Fruit fly (Drosophila melanogaster) whole organism, adult: ENCODE measurements around the gene CG31697.
A peak's percentile ranks its signal among the peaks of the same experiment; 100 is the strongest.

Experiments used
- CG11617 ChIP-seq: fragments of 200-800 bp; sonication (Bioruptor generic); optimal IDR thresholded peaks from 2 replicates; lab custom pipeline; 2017; ENCODE audit warnings: mild to moderate bottlenecking, missing biosample characterization, missing genetic modification reagents, missing genetic modification characterization
- CG12768 ChIP-seq: fragments of 200-800 bp; sonication (Bioruptor generic); optimal IDR thresholded peaks from 2 replicates; lab custom pipeline; 2017; ENCODE audit warnings: missing biosample characterization, missing genetic modification characterization, mild to moderate bottlenecking, moderate library complexity, missing genetic modification reagents
- CG14711 ChIP-seq: fragments of 200-800 bp; sonication (Bioruptor generic); optimal IDR thresholded peaks from 2 replicates; lab custom pipeline; 2018; ENCODE audit warnings: missing biosample characterization, mild to moderate bottlenecking, missing genetic modification characterization, moderate library complexity
- CG1620 ChIP-seq: fragments of 200-800 bp; sonication (Bioruptor generic); optimal IDR thresholded peaks from 2 replicates; lab custom pipeline; 2016; ENCODE audit warnings: missing biosample characterization, missing genetic modification characterization
- CG33017 ChIP-seq: fragments of 200-800 bp; sonication (Bioruptor generic); optimal IDR thresholded peaks from 2 replicates; lab custom pipeline; 2018; ENCODE audit warnings: missing biosample characterization, mild to moderate bottlenecking, missing genetic modification characterization, moderate library complexity
- CG5204 ChIP-seq: fragments of 200-800 bp; sonication (Bioruptor generic); optimal IDR thresholded peaks from 2 replicates; lab custom pipeline; 2016; ENCODE audit warnings: missing biosample characterization, missing genetic modification characterization
- CG7045 ChIP-seq: fragments of 200-800 bp; sonication (Bioruptor generic); optimal IDR thresholded peaks from 2 replicates; lab custom pipeline; 2017; ENCODE audit warnings: missing biosample characterization, mild to moderate bottlenecking, missing genetic modification characterization
- CG7101 ChIP-seq: fragments of 200-800 bp; sonication (Bioruptor generic); optimal IDR thresholded peaks from 2 replicates; lab custom pipeline; 2018; ENCODE audit warnings: missing biosample characterization, mild to moderate bottlenecking, missing genetic modification characterization, moderate library complexity
- Clk ChIP-seq: fragments of 200-800 bp; sonication (Bioruptor generic); optimal IDR thresholded peaks from 2 replicates; lab custom pipeline; 2017; ENCODE audit warnings: missing biosample characterization, missing genetic modification characterization
- Crg-1 ChIP-seq: fragments of 200-800 bp; sonication (Bioruptor generic); optimal IDR thresholded peaks from 2 replicates; lab custom pipeline; 2016; ENCODE audit warnings: missing biosample characterization, missing genetic modification characterization
- Hr96 ChIP-seq: fragments of 200-800 bp; sonication (Bioruptor generic); optimal IDR thresholded peaks from 2 replicates; lab custom pipeline; 2016; ENCODE audit warnings: missing biosample characterization, missing genetic modification characterization
- Mnt ChIP-seq: fragments of 200-800 bp; sonication (Bioruptor generic); optimal IDR thresholded peaks from 2 replicates; lab custom pipeline; 2016; ENCODE audit warnings: missing biosample characterization, mild to moderate bottlenecking, missing genetic modification characterization
- bab1 ChIP-seq: fragments of 200-800 bp; sonication (Bioruptor generic); optimal IDR thresholded peaks from 3 replicates; lab custom pipeline; 2019; ENCODE audit warnings: missing biosample characterization, mild to moderate bottlenecking, missing genetic modification characterization, moderate library complexity
- cic ChIP-seq: fragments of 200-800 bp; sonication (Bioruptor generic); optimal IDR thresholded peaks from 2 replicates; lab custom pipeline; 2017; ENCODE audit warnings: missing biosample characterization, mild to moderate bottlenecking, missing genetic modification characterization, moderate library complexity
- cnc ChIP-seq, 2 experiments: fragments of >200 bp; optimal IDR thresholded peaks; 2 replicates each; lab custom pipeline; 2017
- kay ChIP-seq: fragments of 200-800 bp; sonication (Bioruptor generic); peaks from one replicate; lab custom pipeline; 2016; ENCODE audit warnings: missing biosample characterization, missing genetic modification characterization, borderline replicate concordance
- ovo ChIP-seq: fragments of 200-800 bp; sonication (Bioruptor generic); optimal IDR thresholded peaks from 2 replicates; lab custom pipeline; 2016; ENCODE audit warnings: missing biosample characterization, missing genetic modification characterization
- pad ChIP-seq: fragments of 200-800 bp; sonication (Bioruptor generic); optimal IDR thresholded peaks from 3 replicates; lab custom pipeline; 2017; ENCODE audit warnings: missing biosample characterization, missing genetic modification characterization, mild to moderate bottlenecking, moderate library complexity, missing genetic modification reagents
- tj ChIP-seq: fragments of 200-800 bp; sonication (Bioruptor generic); optimal IDR thresholded peaks from 3 replicates; lab custom pipeline; 2017; ENCODE audit warnings: missing biosample characterization, mild to moderate bottlenecking, missing genetic modification characterization, moderate library complexity
- toe ChIP-seq: fragments of 200-800 bp; sonication (Bioruptor generic); optimal IDR thresholded peaks from 2 replicates; lab custom pipeline; 2016; ENCODE audit warnings: missing biosample characterization, missing genetic modification characterization

Gene CG31697

dm6 chr2L:19530092-19530491, 5.2 kb upstream of the CG31697 start, which contains the start of gene CG10165:
TSS of gene CG10165 (minus strand) at chr2L:19530305.
- no peak for TF ChIP-seq CG12768 (GFP tag; lab: Kevin White, UChicago)
- peak; percentile 2 for TF ChIP-seq bab1 (GFP tag; lab: Kevin White, UChicago)
- peak; percentile 16 for TF ChIP-seq CG14711 (tag; lab: Kevin White, UChicago)
- TF ChIP-seq cic (GFP tag; lab: Kevin White, UChicago), result peak; percentile 25
- peak; percentile 44 for TF ChIP-seq Crg-1 (GFP tag; lab: Kevin White, UChicago)
- no peak for TF ChIP-seq Clk (GFP tag; lab: Kevin White, UChicago)
- TF ChIP-seq kay (GFP tag; lab: Kevin White, UChicago), result no peak
- peak; percentile 26 for TF ChIP-seq CG7101
- peak; percentile 93 for TF ChIP-seq ovo
- TF ChIP-seq toe (GFP tag; lab: Kevin White, UChicago), result no peak
- no peak for TF ChIP-seq tj
- TF ChIP-seq CG5204 (GFP tag; lab: Kevin White, UChicago), result no peak
- no peak for TF ChIP-seq CG11617 (GFP tag; lab: Kevin White, UChicago)
- no peak for TF ChIP-seq CG7045
- no peak for TF ChIP-seq CG33017
- no peak for TF ChIP-seq cnc (optimal IDR thresholded peaks at IDR 0.05; lab: Kevin White, UChicago)
- peak; percentile 29 for TF ChIP-seq Mnt (GFP tag; lab: Kevin White, UChicago)
- TF ChIP-seq Hr96, result no peak
- TF ChIP-seq CG1620, result peak; percentile 6
- TF ChIP-seq pad (GFP tag; lab: Kevin White, UChicago), result peak; percentile 10

- TF ChIP-seq Crg-1 (GFP tag; lab: Kevin White, UChicago), result peak; percentile 89
- peak; percentile 78 for TF ChIP-seq bab1 (GFP tag; lab: Kevin White, UChicago)
- TF ChIP-seq CG5204 (GFP tag; lab: Kevin White, UChicago), result peak; percentile 67
- TF ChIP-seq toe (GFP tag; lab: Kevin White, UChicago), result peak; percentile 75
- TF ChIP-seq CG33017, result peak; percentile 88
- peak; percentile 71 for TF ChIP-seq CG1620
- peak; percentile 30 for TF ChIP-seq cic (GFP tag; lab: Kevin White, UChicago)
- no peak for TF ChIP-seq cnc (optimal IDR thresholded peaks at IDR 0.05; lab: Kevin White, UChicago)
- TF ChIP-seq CG14711 (tag; lab: Kevin White, UChicago), result peak; percentile 81
- TF ChIP-seq CG11617 (GFP tag; lab: Kevin White, UChicago), result peak; percentile 68
- TF ChIP-seq Hr96, result peak; percentile 79
- no peak for TF ChIP-seq kay (GFP tag; lab: Kevin White, UChicago)
- peak; percentile 36 for TF ChIP-seq tj
- peak; percentile 72 for TF ChIP-seq ovo
- TF ChIP-seq Mnt (GFP tag; lab: Kevin White, UChicago), result peak; percentile 85
- TF ChIP-seq pad (GFP tag; lab: Kevin White, UChicago), result peak; percentile 75
- TF ChIP-seq Clk (GFP tag; lab: Kevin White, UChicago), result peak; percentile 35
- peak; percentile 78 for TF ChIP-seq CG7045
- TF ChIP-seq CG7101, result peak; percentile 88
- peak; percentile 88 for TF ChIP-seq CG12768 (GFP tag; lab: Kevin White, UChicago)
Observed at dm6 chr2L:19533247-19533646, 2.0 kb upstream of the CG31697 start, which contains the start of gene CG33116. TSS of gene CG33116 (plus strand) at chr2L:19533479.

dm6 chr2L:19537779-19538456, 2.7 kb downstream of the CG31697 start, which contains the start of gene CG13082:
TSS of gene CG13082 (plus strand) at chr2L:19538425.
- TF ChIP-seq CG12768 (GFP tag; lab: Kevin White, UChicago), result no peak
- TF ChIP-seq kay (GFP tag; lab: Kevin White, UChicago), result no peak
- TF ChIP-seq CG33017, result no peak
- no peak for TF ChIP-seq CG14711 (tag; lab: Kevin White, UChicago)
- TF ChIP-seq tj, result no peak
- TF ChIP-seq Hr96, result no peak
- TF ChIP-seq Clk (GFP tag; lab: Kevin White, UChicago), result no peak

- no peak for TF ChIP-seq CG14711 (tag; lab: Kevin White, UChicago)
- TF ChIP-seq CG7101, result no peak
- TF ChIP-seq CG5204 (GFP tag; lab: Kevin White, UChicago), result no peak
- no peak for TF ChIP-seq bab1 (GFP tag; lab: Kevin White, UChicago)
- no peak for TF ChIP-seq Mnt (GFP tag; lab: Kevin White, UChicago)
- no peak for TF ChIP-seq toe (GFP tag; lab: Kevin White, UChicago)
- no peak for TF ChIP-seq CG33017
- TF ChIP-seq tj, result no peak
- no peak for TF ChIP-seq Clk (GFP tag; lab: Kevin White, UChicago)
- no peak for TF ChIP-seq kay (GFP tag; lab: Kevin White, UChicago)
- no peak for TF ChIP-seq CG1620
- no peak for TF ChIP-seq pad (GFP tag; lab: Kevin White, UChicago)
- no peak for TF ChIP-seq cic (GFP tag; lab: Kevin White, UChicago)
- TF ChIP-seq ovo, result no peak
- no peak for TF ChIP-seq Crg-1 (GFP tag; lab: Kevin White, UChicago)
Observed at dm6 chr2L:19540307-19540706, 5.1 kb downstream of the CG31697 start, which contains the start of gene CG13081. TSS of gene CG13081 (plus strand) at chr2L:19540607.

dm6 chr2L:19542268-19542773, 7.1 kb downstream of the CG31697 start:
- TF ChIP-seq toe (GFP tag; lab: Kevin White, UChicago), result no peak
- TF ChIP-seq Mnt (GFP tag; lab: Kevin White, UChicago), result peak; percentile 34
- TF ChIP-seq bab1 (GFP tag; lab: Kevin White, UChicago), result peak; percentile 60
- no peak for TF ChIP-seq CG12768 (GFP tag; lab: Kevin White, UChicago)
- TF ChIP-seq CG5204 (GFP tag; lab: Kevin White, UChicago), result no peak
- TF ChIP-seq CG1620, result peak; percentile 8
- no peak for TF ChIP-seq CG33017
- TF ChIP-seq ovo, result no peak
- TF ChIP-seq tj, result no peak
- TF ChIP-seq pad (GFP tag; lab: Kevin White, UChicago), result no peak
- no peak for TF ChIP-seq Clk (GFP tag; lab: Kevin White, UChicago)
- TF ChIP-seq Hr96, result no peak
- no peak for TF ChIP-seq CG14711 (tag; lab: Kevin White, UChicago)
- TF ChIP-seq cic (GFP tag; lab: Kevin White, UChicago), result no peak
- peak; percentile 14 for TF ChIP-seq CG7101
- TF ChIP-seq CG7045, result no peak
- peak; percentile 41 to 89 for TF ChIP-seq cnc (optimal IDR thresholded peaks at IDR 0.05; lab: Kevin White, UChicago)
- TF ChIP-seq Crg-1 (GFP tag; lab: Kevin White, UChicago), result no peak
- TF ChIP-seq CG11617 (GFP tag; lab: Kevin White, UChicago), result peak; percentile 22
- TF ChIP-seq kay (GFP tag; lab: Kevin White, UChicago), result peak; percentile 95
